Worm (Caenorhabditis elegans): ENCODE results near the gene mrps-17.
A peak's percentile ranks its signal among the peaks of the same experiment; 100 is the strongest.

- peak; percentile 50 for TF ChIP-seq nhr-25 (tag; optimal IDR thresholded peaks at IDR 0.05)
- TF ChIP-seq skn-1 (tag; optimal IDR thresholded peaks at IDR 0.05) = peak; percentile 67
- no peak for TF ChIP-seq ceh-9 (tag; optimal IDR thresholded peaks at IDR 0.05)
- TF ChIP-seq ztf-11 (tag; optimal IDR thresholded peaks at IDR 0.05) = no peak
- TF ChIP-seq unc-39 (tag; optimal IDR thresholded peaks at IDR 0.05) = no peak
- TF ChIP-seq nhr-76 (tag; optimal IDR thresholded peaks at IDR 0.05) = no peak
- TF ChIP-seq jun-1 (tag; optimal IDR thresholded peaks at IDR 0.05) = no peak
These were observed at the start of gene mrps-17, which contains the start of gene txdc-9 for ce11 chrIII:6431766-6432228.

Data from whole organism, L3 larva.